Worm (Caenorhabditis elegans) whole organism, midembryonic: ENCODE results near the gene F54H5.2.

Experiments used
- klf-2 ChIP-seq: fragments of 200-800 bp; sonication (Bioruptor generic); conservative IDR thresholded peaks from 2 replicates; pipeline ENCODE4 v1.3.6; 2022; ENCODE audit warnings: missing genetic modification reagents, missing genetic modification characterization, missing compliant biosample characterization
- ztf-23 ChIP-seq: fragments of 200-800 bp; sonication (Bioruptor generic); IDR thresholded peaks from 2 replicates; pipeline ENCODE4 v1.3.6; 2022; ENCODE audit warnings: missing genetic modification reagents, missing genetic modification characterization, missing compliant biosample characterization

DNA sequence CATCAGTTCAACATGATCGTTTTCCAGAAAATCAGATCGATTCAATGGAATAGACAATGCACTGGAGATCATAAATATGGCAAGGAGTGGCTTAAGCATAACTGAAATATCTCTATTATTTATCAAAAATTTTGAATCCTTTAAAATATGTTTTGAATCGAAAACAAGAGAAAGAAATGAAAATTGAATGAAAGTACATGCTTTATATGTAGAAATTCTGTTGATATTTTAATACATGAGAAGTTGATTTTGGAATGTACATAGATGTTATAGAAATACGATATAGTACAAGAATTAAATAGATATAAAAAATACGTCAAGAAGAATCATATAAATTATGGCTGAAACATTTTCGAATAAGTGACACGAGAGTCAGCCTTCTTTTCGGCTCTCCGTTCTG, 35.0 kb upstream of the F54H5.2 start, which contains the start of gene C56C10.9:
- TF ChIP-seq klf-2 (GFP tag; lab: Robert Waterston, UW) (no peak), ztf-23 (GFP tag; lab: Robert Waterston, UW) (no peak)
